Fruit fly (Drosophila melanogaster) whole organism, embryonic: ENCODE data around the gene CG5882.
A peak's percentile ranks its signal among the peaks of the same experiment; 100 is the strongest.

Experiments used
- CG1792 ChIP-seq: fragments of 200-800 bp; sonication (Bioruptor generic); optimal IDR thresholded peaks from 2 replicates; lab custom pipeline; 2016; ENCODE audit warnings: missing biosample characterization, missing genetic modification characterization
- Pdp1 ChIP-seq, 2 experiments: fragments of 200-800 bp; sonication (Bioruptor generic); optimal IDR thresholded peaks; 3 replicates each; lab custom pipeline; 2016; ENCODE audit warnings: missing biosample characterization in 2 of 2, missing genetic modification characterization in 2 of 2, mild to moderate bottlenecking in 1 of 2, moderate library complexity in 1 of 2

dm6 chr3R:27153062-27153878, 34.8 kb downstream of the CG5882 start:
- TF ChIP-seq CG1792 (GFP tag; lab: Kevin White, UChicago) (no peak), Pdp1 (GFP tag; optimal IDR thresholded peaks at IDR 0.05; lab: Kevin White, UChicago) (peak; percentile 33 to 78)
